Worm (Caenorhabditis elegans) whole organism, L2 larva: ENCODE measurements around the gene ZK1240.5.
A peak's percentile ranks its signal among the peaks of the same experiment; 100 is the strongest.

Source experiments
- aly-2 ChIP-seq: fragments of 150-350 bp; optimal IDR thresholded peaks from 2 replicates; lab custom pipeline; 2014; ENCODE audit warnings: missing biosample characterization, missing genetic modification characterization
- blmp-1 ChIP-seq: sonication (generic microtip); optimal IDR thresholded peaks from 2 replicates; lab custom pipeline; 2017; ENCODE audit warnings: missing genetic modification characterization, mild to moderate bottlenecking, missing compliant biosample characterization, antibody characterized with exemption, moderate library complexity; ENCODE audit not compliant: insufficient read depth
- ceh-16 ChIP-seq: fragments of 150-350 bp; optimal IDR thresholded peaks from 2 replicates; lab custom pipeline; 2014; ENCODE audit warnings: missing biosample characterization, missing genetic modification characterization
- ceh-82 ChIP-seq: fragments of 150-350 bp; optimal IDR thresholded peaks from 2 replicates; lab custom pipeline; 2014; ENCODE audit warnings: missing biosample characterization, missing genetic modification characterization
- dmd-4 ChIP-seq: sonication (generic microtip); optimal IDR thresholded peaks from 2 replicates; lab custom pipeline; 2017; ENCODE audit warnings: missing biosample characterization, missing genetic modification characterization
- fos-1 ChIP-seq: fragments of 150-350 bp; optimal IDR thresholded peaks from 2 replicates; lab custom pipeline; 2014; ENCODE audit warnings: missing biosample characterization, missing genetic modification characterization
- lin-13 ChIP-seq: fragments of 150-350 bp; optimal IDR thresholded peaks from 2 replicates; lab custom pipeline; 2014; ENCODE audit warnings: missing biosample characterization, missing genetic modification reagents, missing genetic modification characterization
- lin-39 ChIP-seq: fragments of 150-350 bp; optimal IDR thresholded peaks from 2 replicates; lab custom pipeline; 2014; ENCODE audit warnings: missing biosample characterization, missing genetic modification reagents, missing genetic modification characterization
- nhr-6 ChIP-seq: fragments of 150-350 bp; optimal IDR thresholded peaks from 2 replicates; lab custom pipeline; 2014; ENCODE audit warnings: missing biosample characterization, missing genetic modification characterization
- sem-4 ChIP-seq: fragments of 150-350 bp; optimal IDR thresholded peaks from 2 replicates; lab custom pipeline; 2014; ENCODE audit warnings: missing biosample characterization, missing genetic modification reagents, missing genetic modification characterization
- snpc-4 ChIP-seq: fragments of 150-350 bp; optimal IDR thresholded peaks from 2 replicates; lab custom pipeline; 2014; ENCODE audit warnings: missing biosample characterization, missing genetic modification characterization
- zag-1 ChIP-seq: fragments of 150-350 bp; optimal IDR thresholded peaks from 2 replicates; lab custom pipeline; 2014; ENCODE audit warnings: missing biosample characterization, missing genetic modification characterization

ce11 chrII:2322857-2323518 lies 5.3 kb upstream of the ZK1240.5 start, which contains the start of the genes ZK1240.6 and ZK1240.2:
- no peak for TF ChIP-seq ceh-16 (tag; lab: Kevin White, UChicago)
- no peak for TF ChIP-seq blmp-1
- no peak for TF ChIP-seq snpc-4 (tag; lab: Kevin White, UChicago)
- TF ChIP-seq lin-13: no peak
- TF ChIP-seq nhr-6 (tag; lab: Kevin White, UChicago): no peak
- no peak for TF ChIP-seq ceh-82 (tag; lab: Kevin White, UChicago)
- TF ChIP-seq dmd-4: no peak
- TF ChIP-seq lin-39 (tag; lab: Kevin White, UChicago): no peak
- TF ChIP-seq sem-4 (tag; lab: Kevin White, UChicago): no peak
- no peak for TF ChIP-seq aly-2 (tag; lab: Kevin White, UChicago)
- TF ChIP-seq fos-1: peak; percentile 76
- no peak for TF ChIP-seq zag-1 (tag; lab: Kevin White, UChicago)
